Fruit fly (Drosophila melanogaster) whole organism: Measurements from ENCODE around the gene CG3552.

Experiments used
- CG8478 ChIP-seq: fragments of >200 bp; optimal IDR thresholded peaks from 2 replicates; lab custom pipeline; 2018; ENCODE audit warnings: inconsistent platforms
- EcR ChIP-seq, 2 experiments: fragments of >200 bp; optimal IDR thresholded peaks; 2 replicates each; lab custom pipeline; 2017; ENCODE audit warnings: missing biosample characterization in 2 of 2, missing genetic modification characterization in 2 of 2, missing genetic modification reagents in 2 of 2
- pan ChIP-seq: fragments of >200 bp; optimal IDR thresholded peaks from 2 replicates; lab custom pipeline; 2017
- psq ChIP-seq: fragments of >200 bp; optimal IDR thresholded peaks from 2 replicates; lab custom pipeline; 2017
- usp ChIP-seq: fragments of >200 bp; optimal IDR thresholded peaks from 2 replicates; lab custom pipeline; 2017; ENCODE audit warnings: missing biosample characterization, missing genetic modification characterization, mixed read lengths

- no peak for TF ChIP-seq psq (lab: Kevin White, UChicago)
- TF ChIP-seq CG8478: no peak
- no peak for TF ChIP-seq usp (GFP tag; lab: Kevin White, UChicago)
- TF ChIP-seq pan (lab: Kevin White, UChicago): no peak
- no peak for TF ChIP-seq EcR (GFP tag; optimal IDR thresholded peaks at IDR 0.05; lab: Kevin White, UChicago)
These were observed 20.8 kb upstream of the CG3552 start, which contains the start of gene CG42526 for dm6 chr3L:9435315-9435714.
